Worm (Caenorhabditis elegans) whole organism, L1 larva: ENCODE data around the gene F12A10.9.

Experiments
- C16A3.4 ChIP-seq: fragments of 150-350 bp; optimal IDR thresholded peaks from 2 replicates; lab custom pipeline; 2014; ENCODE audit warnings: missing biosample characterization, missing genetic modification characterization
- aha-1 ChIP-seq: fragments of 150-350 bp; optimal IDR thresholded peaks from 2 replicates; lab custom pipeline; 2014; ENCODE audit warnings: missing biosample characterization, missing genetic modification characterization
- alr-1 ChIP-seq: fragments of 200-800 bp; sonication (Bioruptor generic); optimal IDR thresholded peaks from 2 replicates; lab custom pipeline; 2018; ENCODE audit warnings: borderline replicate concordance, mild to moderate bottlenecking, missing genetic modification characterization, missing compliant biosample characterization
- aly-2 ChIP-seq: fragments of 150-350 bp; optimal IDR thresholded peaks from 2 replicates; lab custom pipeline; 2014; ENCODE audit warnings: missing biosample characterization, missing genetic modification characterization
- ama-1 ChIP-seq: fragments of 150-350 bp; optimal IDR thresholded peaks from 2 replicates; lab custom pipeline; 2014
- blmp-1 ChIP-seq: fragments of 150-350 bp; optimal IDR thresholded peaks from 2 replicates; lab custom pipeline; 2014; ENCODE audit warnings: missing biosample characterization, missing genetic modification characterization
- ceh-88 ChIP-seq: fragments of 200-800 bp; sonication (Bioruptor generic); IDR thresholded peaks from 2 replicates; pipeline ENCODE4 v1.3.6; 2022; ENCODE audit warnings: missing genetic modification characterization, missing compliant biosample characterization
- dpl-1 ChIP-seq, 3 experiments: fragments of 150-350 bp in 2 of 3; sonication (generic microtip) in 1 of 3; optimal IDR thresholded peaks; 2 replicates each; lab custom pipeline; 2014 to 2017; ENCODE audit warnings: missing biosample characterization in 3 of 3, missing genetic modification characterization in 3 of 3, missing genetic modification reagents in 3 of 3
- dsc-1 ChIP-seq: sonication (generic microtip); optimal IDR thresholded peaks from 2 replicates; lab custom pipeline; 2016; ENCODE audit warnings: mild to moderate bottlenecking, missing genetic modification characterization, missing compliant biosample characterization
- efl-1 ChIP-seq, 4 experiments: fragments of 150-350 bp; optimal IDR thresholded peaks in 3 of 4; peaks in 1 of 4; 1 replicate in 1 of 4; 2 replicates in 3 of 4; lab custom pipeline; 2014; ENCODE audit warnings: missing biosample characterization in 2 of 4, missing genetic modification characterization in 2 of 4, missing genetic modification reagents in 2 of 4
- efl-3 ChIP-seq: fragments of 200-800 bp; sonication (Bioruptor generic); optimal IDR thresholded peaks from 2 replicates; lab custom pipeline; 2018; ENCODE audit warnings: mild to moderate bottlenecking, missing genetic modification characterization, missing compliant biosample characterization
- egl-13 ChIP-seq: sonication (generic microtip); optimal IDR thresholded peaks from 2 replicates; lab custom pipeline; 2016; ENCODE audit warnings: missing genotype, missing genetic modification reagents, missing genetic modification characterization, missing compliant biosample characterization
- ets-5 ChIP-seq: fragments of 200-800 bp; sonication (Bioruptor generic); IDR thresholded peaks from 2 replicates; pipeline ENCODE4 v1.3.6; 2022; ENCODE audit warnings: missing genetic modification characterization, missing compliant biosample characterization
- fkh-10 ChIP-seq: sonication (generic microtip); optimal IDR thresholded peaks from 2 replicates; lab custom pipeline; 2017; ENCODE audit warnings: missing biosample characterization, missing genetic modification reagents, missing genetic modification characterization
- fos-1 ChIP-seq: fragments of 150-350 bp; optimal IDR thresholded peaks from 2 replicates; lab custom pipeline; 2014; ENCODE audit warnings: missing biosample characterization, missing genetic modification characterization
- grh-1 ChIP-seq: fragments of 200-800 bp; sonication (Bioruptor generic); IDR thresholded peaks from 2 replicates; pipeline ENCODE4 v1.3.6; 2022; ENCODE audit warnings: missing genetic modification reagents, missing genetic modification characterization, missing compliant biosample characterization
- jun-1 ChIP-seq: fragments of 150-350 bp; optimal IDR thresholded peaks from 2 replicates; lab custom pipeline; 2014; ENCODE audit warnings: missing biosample characterization, missing genetic modification reagents, missing genetic modification characterization
- lin-14 ChIP-seq: fragments of 200-800 bp; sonication (Bioruptor generic); optimal IDR thresholded peaks from 2 replicates; lab custom pipeline; 2018; ENCODE audit warnings: mild to moderate bottlenecking, missing genetic modification characterization, moderate library complexity, missing compliant biosample characterization
- lin-15B ChIP-seq: fragments of 150-350 bp; sonication (generic microtip); optimal IDR thresholded peaks from 3 replicates; lab custom pipeline; 2014; ENCODE audit warnings: missing biosample characterization, missing genetic modification characterization
- lin-35 ChIP-seq, 2 experiments: fragments of 150-350 bp; optimal IDR thresholded peaks; 2 replicates each; lab custom pipeline; 2014; ENCODE audit warnings: missing biosample characterization in 2 of 2, missing genetic modification characterization in 2 of 2, missing genetic modification reagents in 2 of 2
- lsy-2 ChIP-seq, 2 experiments: fragments of 150-350 bp; optimal IDR thresholded peaks; 2 replicates each; lab custom pipeline; 2014; ENCODE audit warnings: missing biosample characterization in 2 of 2, missing genetic modification characterization in 2 of 2
- mab-9 ChIP-seq: fragments of 200-800 bp; sonication (Bioruptor generic); IDR thresholded peaks from 2 replicates; pipeline ENCODE4 v1.3.6; 2022; ENCODE audit warnings: missing genetic modification reagents, missing genetic modification characterization, missing compliant biosample characterization
- nhr-12 ChIP-seq: sonication (generic microtip); optimal IDR thresholded peaks from 2 replicates; lab custom pipeline; 2017; ENCODE audit warnings: missing biosample characterization, missing genetic modification characterization
- nhr-19 ChIP-seq: fragments of 200-800 bp; sonication (Bioruptor generic); conservative IDR thresholded peaks from 2 replicates; pipeline ENCODE4 v1.3.6; 2022; ENCODE audit warnings: missing genetic modification characterization, missing compliant biosample characterization
- nhr-84 ChIP-seq: sonication (generic microtip); optimal IDR thresholded peaks from 2 replicates; lab custom pipeline; 2017; ENCODE audit warnings: missing biosample characterization, missing genetic modification characterization
- nhr-90 ChIP-seq: sonication (generic microtip); optimal IDR thresholded peaks from 2 replicates; lab custom pipeline; 2016; ENCODE audit warnings: mild to moderate bottlenecking, missing genetic modification characterization, missing compliant biosample characterization; ENCODE audit not compliant: poor library complexity
- pax-3 ChIP-seq: fragments of 200-800 bp; sonication (Bioruptor generic); optimal IDR thresholded peaks from 2 replicates; lab custom pipeline; 2018; ENCODE audit warnings: mild to moderate bottlenecking, missing genetic modification characterization, moderate library complexity, missing compliant biosample characterization
- pqm-1 ChIP-seq: sonication (generic microtip); optimal IDR thresholded peaks from 3 replicates; lab custom pipeline; 2017; ENCODE audit warnings: missing biosample characterization, missing genetic modification characterization
- rnt-1 ChIP-seq: sonication (generic microtip); optimal IDR thresholded peaks from 2 replicates; lab custom pipeline; 2016; ENCODE audit warnings: mild to moderate bottlenecking, missing genetic modification characterization, moderate library complexity, missing compliant biosample characterization
- skn-1 ChIP-seq: fragments of 150-350 bp; optimal IDR thresholded peaks from 2 replicates; lab custom pipeline; 2014; ENCODE audit warnings: missing biosample characterization, missing genetic modification characterization
- snu-23 ChIP-seq: sonication (generic microtip); optimal IDR thresholded peaks from 2 replicates; lab custom pipeline; 2016; ENCODE audit warnings: missing genetic modification characterization, missing compliant biosample characterization
- sox-4 ChIP-seq: sonication (generic microtip); optimal IDR thresholded peaks from 2 replicates; lab custom pipeline; 2016; ENCODE audit warnings: missing genetic modification characterization, missing compliant biosample characterization
- swsn-7 ChIP-seq: sonication (generic microtip); optimal IDR thresholded peaks from 2 replicates; lab custom pipeline; 2016; ENCODE audit warnings: missing genetic modification characterization, missing compliant biosample characterization
- tlp-1 ChIP-seq: fragments of 150-350 bp; optimal IDR thresholded peaks from 2 replicates; lab custom pipeline; 2014; ENCODE audit warnings: missing biosample characterization, missing genetic modification characterization
- unc-62 ChIP-seq: fragments of 150-350 bp; optimal IDR thresholded peaks from 2 replicates; lab custom pipeline; 2014; ENCODE audit warnings: missing biosample characterization, missing genetic modification reagents, missing genetic modification characterization
- unc-86 ChIP-seq: sonication (generic microtip); optimal IDR thresholded peaks from 2 replicates; lab custom pipeline; 2016; ENCODE audit warnings: missing genetic modification characterization, missing compliant biosample characterization
- vab-15 ChIP-seq: sonication (generic microtip); optimal IDR thresholded peaks from 2 replicates; lab custom pipeline; 2017; ENCODE audit warnings: missing genotype, mild to moderate bottlenecking, missing genetic modification characterization, missing compliant biosample characterization
- xbp-1 ChIP-seq: sonication (generic microtip); optimal IDR thresholded peaks from 2 replicates; lab custom pipeline; 2016; ENCODE audit warnings: missing genetic modification characterization, missing compliant biosample characterization
- zip-4 ChIP-seq: fragments of 200-800 bp; sonication (Bioruptor generic); optimal IDR thresholded peaks from 2 replicates; lab custom pipeline; 2018; ENCODE audit warnings: mild to moderate bottlenecking, missing genetic modification characterization, moderate library complexity, missing compliant biosample characterization
- ztf-11 ChIP-seq, 2 experiments: sonication (generic microtip); optimal IDR thresholded peaks; 2 replicates each; lab custom pipeline; 2016 to 2017; ENCODE audit warnings: missing genetic modification characterization in 2 of 2, missing biosample characterization in 1 of 2, missing compliant biosample characterization in 1 of 2

Gene F12A10.9

DNA sequence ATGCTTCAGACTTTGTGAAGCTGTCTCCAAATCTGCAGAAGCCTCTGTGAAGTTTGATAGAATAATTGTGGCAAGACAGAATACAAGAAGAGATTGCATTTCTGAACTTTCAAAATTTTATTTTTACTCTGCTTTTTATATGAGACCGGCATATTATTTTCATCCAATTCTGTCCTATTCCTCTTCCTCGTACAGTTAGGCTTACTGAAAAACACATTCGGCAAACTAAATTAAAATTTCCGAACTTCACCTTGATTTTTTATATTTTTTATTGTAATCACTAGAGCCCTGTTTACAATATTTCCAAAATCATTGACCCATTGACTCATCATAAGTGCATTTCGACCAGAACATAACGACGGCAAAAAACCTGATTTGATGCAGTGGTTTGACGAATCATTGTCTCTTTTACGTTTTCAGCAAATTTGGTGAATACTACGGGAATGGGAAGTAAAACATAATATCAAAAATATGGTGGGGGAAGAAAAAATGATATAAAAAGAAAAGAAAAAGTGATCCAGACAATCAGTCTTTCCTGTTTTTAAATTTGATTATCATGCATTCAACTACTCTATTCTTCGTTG lies at the start of gene F12A10.9, which contains the start of gene suex-1:
Gene F12A10.9 (plus strand): TSS at position 534 of the 584 bp plus-strand sequence.
Gene suex-1 (minus strand): TSS at position 101 of the 584 bp plus-strand sequence.
- TF ChIP-seq efl-1 (optimal IDR thresholded peaks at IDR 0.05; lab: Kevin White, UChicago) (no peak), efl-1 (GFP tag; optimal IDR thresholded peaks at IDR 0.05 in 1 of 2; lab: Kevin White, UChicago) (no peak), zip-4 (GFP tag; lab: Kevin White, UChicago) (no peak), nhr-84 (tag; lab: Kevin White, UChicago) (no peak), ceh-88 (no peak), ztf-11 (tag; optimal IDR thresholded peaks at IDR 0.05; lab: Kevin White, UChicago) (no peak), nhr-12 (no peak), lin-15B (tag; lab: Kevin White, UChicago) (no peak), vab-15 (tag; lab: Kevin White, UChicago) (no peak), dpl-1 (GFP tag; optimal IDR thresholded peaks at IDR 0.05; lab: Kevin White, UChicago) (no peak), efl-3 (GFP tag; lab: Kevin White, UChicago) (no peak), sox-4 (tag; lab: Kevin White, UChicago) (no peak), mab-9 (GFP tag; lab: Robert Waterston, UW) (no peak), pax-3 (tag; lab: Kevin White, UChicago) (no peak), unc-86 (tag; lab: Kevin White, UChicago) (no peak), aly-2 (tag; lab: Kevin White, UChicago) (no peak), blmp-1 (no peak), aha-1 (tag; lab: Kevin White, UChicago) (no peak), alr-1 (no peak)

DNA sequence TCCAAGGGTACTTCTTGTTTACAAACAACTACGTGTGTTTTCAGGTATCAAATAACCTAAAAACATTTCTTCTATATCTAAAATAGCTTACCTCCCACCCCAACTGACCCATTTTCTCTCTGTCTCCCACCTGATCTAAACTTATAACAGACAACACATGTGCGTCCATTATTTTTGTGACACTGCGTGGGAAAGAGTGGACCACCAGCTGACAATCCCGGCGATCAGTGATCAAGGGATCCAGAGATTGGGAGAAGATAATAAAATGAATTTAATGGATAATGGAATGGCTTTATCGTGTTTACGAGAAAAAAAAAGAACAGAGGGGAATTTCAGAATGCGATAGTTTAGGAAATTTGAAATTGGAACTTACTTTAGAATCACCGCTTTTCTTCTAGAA lies 49.3 kb upstream of the F12A10.9 start:
- no peak for TF ChIP-seq nhr-90
- TF ChIP-seq grh-1: no peak
- TF ChIP-seq rnt-1: peak; percentile 72
- no peak for TF ChIP-seq C16A3.4 (tag; lab: Kevin White, UChicago)
- TF ChIP-seq sox-4 (tag; lab: Kevin White, UChicago): no peak
- TF ChIP-seq egl-13 (tag; lab: Kevin White, UChicago): no peak
- no peak for TF ChIP-seq blmp-1
- TF ChIP-seq efl-1 (optimal IDR thresholded peaks at IDR 0.05; lab: Kevin White, UChicago): peak in 1 of 2 experiments; percentile 6
- TF ChIP-seq efl-1 (GFP tag; optimal IDR thresholded peaks at IDR 0.05 in 1 of 2; lab: Kevin White, UChicago): no peak
- TF ChIP-seq snu-23 (GFP tag; lab: Kevin White, UChicago): no peak
- no peak for TF ChIP-seq tlp-1
- no peak for TF ChIP-seq pqm-1
- no peak for TF ChIP-seq xbp-1
- TF ChIP-seq skn-1 (tag; lab: Kevin White, UChicago): no peak
- no peak for TF ChIP-seq ets-5 (GFP tag; lab: Robert Waterston, UW)
- peak; percentile 41 for TF ChIP-seq nhr-19 (GFP tag; lab: Robert Waterston, UW)
- TF ChIP-seq swsn-7 (tag; lab: Kevin White, UChicago): no peak
- TF ChIP-seq jun-1 (tag; lab: Kevin White, UChicago): no peak
- TF ChIP-seq fkh-10 (GFP tag; lab: Kevin White, UChicago): no peak
- no peak for TF ChIP-seq lin-35 (GFP tag; optimal IDR thresholded peaks at IDR 0.05; lab: Kevin White, UChicago)
- no peak for TF ChIP-seq ama-1 (lab: Kevin White, UChicago)
- no peak for TF ChIP-seq fos-1
- no peak for TF ChIP-seq unc-62 (GFP tag; lab: Kevin White, UChicago)
- peak; percentile 59 for TF ChIP-seq lin-14 (GFP tag; lab: Kevin White, UChicago)
- no peak for TF ChIP-seq nhr-84 (tag; lab: Kevin White, UChicago)
- TF ChIP-seq dsc-1: peak; percentile 32
- TF ChIP-seq lsy-2 (tag; optimal IDR thresholded peaks at IDR 0.05; lab: Kevin White, UChicago): no peak
